Worm (Caenorhabditis elegans): ENCODE data around the gene fipr-3.

The fipr-3 gene

ce11 chrX:14447910-14448309 lies 24.7 kb downstream of the fipr-3 start, which contains the start of gene jmjd-3.2:
TSS of gene jmjd-3.2 (plus strand) at chrX:14448210.
- TF ChIP-seq cog-1 (tag; optimal IDR thresholded peaks at IDR 0.05) (no peak), ztf-29 (GFP tag; IDR thresholded peaks at IDR 0.05) (no peak), T22C8.4 (GFP tag; IDR thresholded peaks at IDR 0.05) (no peak), tab-1 (GFP tag; IDR thresholded peaks at IDR 0.05) (no peak)

DNA sequence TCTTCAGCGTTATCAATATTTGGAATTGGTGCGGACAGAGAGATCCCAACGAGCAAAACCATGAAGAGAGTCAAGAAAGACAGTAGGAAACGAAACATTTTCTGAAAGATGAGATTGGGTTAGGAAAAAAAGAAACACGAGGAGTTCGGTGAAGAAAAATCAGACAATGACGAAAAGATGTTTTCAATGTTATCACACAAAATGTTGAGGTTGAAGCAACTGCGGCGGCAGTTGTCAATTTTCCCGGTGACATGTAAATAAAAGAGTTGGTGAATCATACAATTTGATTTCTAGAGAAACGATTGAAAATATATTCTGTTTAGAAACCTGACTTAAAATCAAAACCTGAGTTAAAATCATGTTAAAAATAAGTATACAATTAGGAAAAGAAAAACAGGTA lies 30.5 kb downstream of the fipr-3 start, which contains the start of gene F23D12.7:
F23D12.7 (minus strand) TSS at position 101 of the 400 bp plus-strand sequence.
- TF ChIP-seq ztf-29 (GFP tag; IDR thresholded peaks at IDR 0.05) (no peak), ref-1 (GFP tag; conservative IDR thresholded peaks at IDR 0.05) (no peak), klf-2 (GFP tag; conservative IDR thresholded peaks at IDR 0.05) (no peak), T22C8.4 (GFP tag; IDR thresholded peaks at IDR 0.05) (no peak), flt-1 (GFP tag; IDR thresholded peaks at IDR 0.05) (no peak), med-1 (GFP tag; optimal IDR thresholded peaks at IDR 0.05; ENCODE audit: insufficient read depth) (no peak), cog-1 (tag; optimal IDR thresholded peaks at IDR 0.05) (no peak), tab-1 (GFP tag; IDR thresholded peaks at IDR 0.05) (no peak), ztf-23 (GFP tag; IDR thresholded peaks at IDR 0.05) (no peak)

ce11 chrX:14455419-14455818 lies 32.2 kb downstream of the fipr-3 start, which contains the start of gene Y66C5A.1:
TSS of gene Y66C5A.1 (minus strand) at chrX:14455519.
- TF ChIP-seq ztf-23 (GFP tag; IDR thresholded peaks at IDR 0.05) (no peak), ztf-29 (GFP tag; IDR thresholded peaks at IDR 0.05) (no peak), flt-1 (GFP tag; IDR thresholded peaks at IDR 0.05) (no peak), med-1 (GFP tag; optimal IDR thresholded peaks at IDR 0.05; ENCODE audit: insufficient read depth) (no peak), ref-1 (GFP tag; conservative IDR thresholded peaks at IDR 0.05) (no peak), tab-1 (GFP tag; IDR thresholded peaks at IDR 0.05) (no peak), cog-1 (tag; optimal IDR thresholded peaks at IDR 0.05) (no peak), klf-2 (GFP tag; conservative IDR thresholded peaks at IDR 0.05) (no peak)

DNA sequence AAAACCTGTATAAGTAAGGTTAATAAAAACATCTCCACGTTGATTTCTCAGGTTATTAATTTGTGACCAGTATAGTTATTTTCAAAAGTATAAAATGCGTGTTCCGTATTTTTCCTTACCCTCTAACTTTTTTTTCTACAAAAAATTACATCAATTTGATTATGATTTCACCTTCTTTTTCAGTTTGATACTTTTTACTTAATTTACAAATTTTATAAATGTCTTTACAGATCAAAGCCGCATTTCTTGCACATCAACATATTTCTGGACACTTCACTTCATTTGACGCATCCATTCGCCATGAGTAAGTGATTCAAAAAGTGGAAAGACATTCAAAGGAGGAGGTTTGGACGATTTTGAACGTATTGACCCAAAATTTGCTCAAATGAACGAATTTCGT lies 37.2 kb downstream of the fipr-3 start, which contains the start of gene Y66C5A.2:
Y66C5A.2 (plus strand) TSS at position 301 of the 400 bp plus-strand sequence.
- TF ChIP-seq ztf-29 (GFP tag; IDR thresholded peaks at IDR 0.05) = no peak
- no peak for TF ChIP-seq flt-1 (GFP tag; IDR thresholded peaks at IDR 0.05)
- TF ChIP-seq ztf-23 (GFP tag; IDR thresholded peaks at IDR 0.05) = no peak
- no peak for TF ChIP-seq ref-1 (GFP tag; conservative IDR thresholded peaks at IDR 0.05)
- no peak for TF ChIP-seq cog-1 (tag; optimal IDR thresholded peaks at IDR 0.05)
- TF ChIP-seq tab-1 (GFP tag; IDR thresholded peaks at IDR 0.05) = no peak
- TF ChIP-seq klf-2 (GFP tag; conservative IDR thresholded peaks at IDR 0.05) = no peak
- TF ChIP-seq med-1 (GFP tag; optimal IDR thresholded peaks at IDR 0.05; ENCODE audit: insufficient read depth) = no peak
- TF ChIP-seq T22C8.4 (GFP tag; IDR thresholded peaks at IDR 0.05) = no peak

ce11 chrX:14464513-14464912 lies 41.3 kb downstream of the fipr-3 start, which contains the start of gene M163.7:
TSS of gene M163.7 (plus strand) at chrX:14464813.
- TF ChIP-seq ref-1 (GFP tag; conservative IDR thresholded peaks at IDR 0.05) (no peak), ztf-23 (GFP tag; IDR thresholded peaks at IDR 0.05) (no peak), klf-2 (GFP tag; conservative IDR thresholded peaks at IDR 0.05) (no peak), tab-1 (GFP tag; IDR thresholded peaks at IDR 0.05) (no peak), flt-1 (GFP tag; IDR thresholded peaks at IDR 0.05) (no peak), ztf-29 (GFP tag; IDR thresholded peaks at IDR 0.05) (no peak)

DNA sequence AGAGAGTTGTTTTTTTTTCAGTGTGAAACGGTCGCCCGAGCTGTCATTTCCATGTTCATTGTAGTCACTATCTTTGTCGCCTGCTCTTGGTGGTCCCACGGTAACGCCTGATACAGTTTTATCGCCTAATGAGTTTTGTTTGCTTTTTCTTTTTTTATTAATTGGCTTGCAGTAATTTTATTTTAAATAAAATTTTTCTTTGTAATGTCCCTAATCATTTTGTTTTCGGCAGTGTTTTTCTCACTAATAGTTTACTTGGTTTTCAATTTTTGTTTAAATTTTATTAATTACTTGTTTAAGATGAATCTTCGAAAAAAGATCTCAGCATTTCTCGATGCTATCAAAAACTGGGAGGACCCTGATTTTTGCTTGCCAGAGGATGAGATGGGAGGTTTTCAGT lies 42.4 kb downstream of the fipr-3 start, which contains the start of gene M163.22:
M163.22 (plus strand) TSS at position 301 of the 400 bp plus-strand sequence.
- TF ChIP-seq ref-1 (GFP tag; conservative IDR thresholded peaks at IDR 0.05) = no peak
- no peak for TF ChIP-seq T22C8.4 (GFP tag; IDR thresholded peaks at IDR 0.05)
- TF ChIP-seq flt-1 (GFP tag; IDR thresholded peaks at IDR 0.05) = no peak
- no peak for TF ChIP-seq ztf-29 (GFP tag; IDR thresholded peaks at IDR 0.05)
- TF ChIP-seq klf-2 (GFP tag; conservative IDR thresholded peaks at IDR 0.05) = no peak
- no peak for TF ChIP-seq tab-1 (GFP tag; IDR thresholded peaks at IDR 0.05)
- no peak for TF ChIP-seq cog-1 (tag; optimal IDR thresholded peaks at IDR 0.05)
- no peak for TF ChIP-seq ztf-23 (GFP tag; IDR thresholded peaks at IDR 0.05)
- no peak for TF ChIP-seq med-1 (GFP tag; optimal IDR thresholded peaks at IDR 0.05; ENCODE audit: insufficient read depth)

- no peak for TF ChIP-seq ref-1 (GFP tag; conservative IDR thresholded peaks at IDR 0.05)
- TF ChIP-seq ztf-23 (GFP tag; IDR thresholded peaks at IDR 0.05) = no peak
- no peak for TF ChIP-seq tab-1 (GFP tag; IDR thresholded peaks at IDR 0.05)
- no peak for TF ChIP-seq klf-2 (GFP tag; conservative IDR thresholded peaks at IDR 0.05)
- TF ChIP-seq ztf-29 (GFP tag; IDR thresholded peaks at IDR 0.05) = no peak
- no peak for TF ChIP-seq flt-1 (GFP tag; IDR thresholded peaks at IDR 0.05)
- no peak for TF ChIP-seq med-1 (GFP tag; optimal IDR thresholded peaks at IDR 0.05; ENCODE audit: insufficient read depth)
- TF ChIP-seq T22C8.4 (GFP tag; IDR thresholded peaks at IDR 0.05) = no peak
- no peak for TF ChIP-seq cog-1 (tag; optimal IDR thresholded peaks at IDR 0.05)
These were observed 43.3 kb downstream of the fipr-3 start, which contains the start of gene M163.21 for ce11 chrX:14466532-14466931. TSS of gene M163.21 (plus strand) at chrX:14466832.

DNA sequence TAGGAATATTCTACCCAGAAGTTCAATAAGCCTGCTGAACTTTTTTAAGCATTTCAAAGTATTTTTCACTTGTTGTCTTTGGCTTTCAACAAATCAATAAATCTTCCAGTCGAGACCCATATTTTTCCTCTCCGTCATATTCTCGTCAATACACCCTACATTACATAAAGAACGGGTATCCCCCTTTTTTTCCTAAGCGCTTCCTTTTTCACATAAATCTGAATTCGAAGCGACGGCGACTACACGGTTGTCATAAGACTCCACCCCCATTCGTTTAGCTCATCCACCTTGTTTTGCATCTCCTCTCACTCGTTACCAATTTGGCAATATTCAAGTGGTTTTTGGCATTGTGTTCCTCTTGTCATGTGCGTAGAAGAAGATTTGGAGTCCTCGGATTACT lies 46.1 kb downstream of the fipr-3 start, which contains the start of gene M163.9:
M163.9 (plus strand) TSS at position 301 of the 400 bp plus-strand sequence.
- TF ChIP-seq T22C8.4 (GFP tag; IDR thresholded peaks at IDR 0.05) (no peak), ztf-29 (GFP tag; IDR thresholded peaks at IDR 0.05) (no peak), klf-2 (GFP tag; conservative IDR thresholded peaks at IDR 0.05) (no peak), tab-1 (GFP tag; IDR thresholded peaks at IDR 0.05) (no peak), flt-1 (GFP tag; IDR thresholded peaks at IDR 0.05) (no peak), cog-1 (tag; optimal IDR thresholded peaks at IDR 0.05) (no peak), med-1 (GFP tag; optimal IDR thresholded peaks at IDR 0.05; ENCODE audit: insufficient read depth) (no peak), ref-1 (GFP tag; conservative IDR thresholded peaks at IDR 0.05) (no peak), ztf-23 (GFP tag; IDR thresholded peaks at IDR 0.05) (no peak)

DNA sequence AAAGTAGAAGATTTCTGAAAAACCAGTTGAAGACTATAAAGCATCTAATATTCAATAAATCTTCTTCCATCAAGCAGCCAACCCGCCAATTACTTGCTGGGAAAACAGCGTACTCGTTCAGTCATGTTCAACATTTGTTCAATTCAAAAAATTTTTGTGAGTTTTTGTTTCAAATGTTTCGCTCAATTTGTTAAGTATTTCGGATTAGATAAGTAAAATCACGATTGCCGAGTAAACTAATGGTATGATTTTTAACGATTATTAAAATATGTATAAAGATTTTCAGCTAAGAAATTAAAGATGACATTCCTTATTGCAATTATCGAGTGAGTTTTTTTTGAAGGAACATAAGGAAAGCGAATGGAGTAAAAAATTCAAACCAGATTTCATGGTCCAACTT lies 47.5 kb downstream of the fipr-3 start, which contains the start of gene M163.10:
M163.10 (plus strand) TSS at position 301 of the 400 bp plus-strand sequence.
- TF ChIP-seq ztf-23 (GFP tag; IDR thresholded peaks at IDR 0.05) (no peak), flt-1 (GFP tag; IDR thresholded peaks at IDR 0.05) (no peak), ztf-29 (GFP tag; IDR thresholded peaks at IDR 0.05) (no peak), med-1 (GFP tag; optimal IDR thresholded peaks at IDR 0.05; ENCODE audit: insufficient read depth) (no peak), T22C8.4 (GFP tag; IDR thresholded peaks at IDR 0.05) (no peak), cog-1 (tag; optimal IDR thresholded peaks at IDR 0.05) (no peak), klf-2 (GFP tag; conservative IDR thresholded peaks at IDR 0.05) (no peak), tab-1 (GFP tag; IDR thresholded peaks at IDR 0.05) (no peak), ref-1 (GFP tag; conservative IDR thresholded peaks at IDR 0.05) (no peak)
